Fruit fly (Drosophila melanogaster): ENCODE results near the gene CG6443.
A peak's percentile ranks its signal among the peaks of the same experiment; 100 is the strongest.

dm6 chr2L:10756049-10756448 lies 27.3 kb downstream of the CG6443 start, which contains the start of gene CG17124:
- TF ChIP-seq salr (GFP tag; optimal IDR thresholded peaks at IDR 0.05), result no peak
- 0 out of 2 replicates have a peak, but pooled peaks have one; percentile 32 for TF ChIP-seq CG15336 (GFP tag; IDR thresholded peaks at IDR 0.05)

Data from whole organism, prepupa.